Fruit fly (Drosophila melanogaster): ENCODE measurements around the gene CG13950.

DNA sequence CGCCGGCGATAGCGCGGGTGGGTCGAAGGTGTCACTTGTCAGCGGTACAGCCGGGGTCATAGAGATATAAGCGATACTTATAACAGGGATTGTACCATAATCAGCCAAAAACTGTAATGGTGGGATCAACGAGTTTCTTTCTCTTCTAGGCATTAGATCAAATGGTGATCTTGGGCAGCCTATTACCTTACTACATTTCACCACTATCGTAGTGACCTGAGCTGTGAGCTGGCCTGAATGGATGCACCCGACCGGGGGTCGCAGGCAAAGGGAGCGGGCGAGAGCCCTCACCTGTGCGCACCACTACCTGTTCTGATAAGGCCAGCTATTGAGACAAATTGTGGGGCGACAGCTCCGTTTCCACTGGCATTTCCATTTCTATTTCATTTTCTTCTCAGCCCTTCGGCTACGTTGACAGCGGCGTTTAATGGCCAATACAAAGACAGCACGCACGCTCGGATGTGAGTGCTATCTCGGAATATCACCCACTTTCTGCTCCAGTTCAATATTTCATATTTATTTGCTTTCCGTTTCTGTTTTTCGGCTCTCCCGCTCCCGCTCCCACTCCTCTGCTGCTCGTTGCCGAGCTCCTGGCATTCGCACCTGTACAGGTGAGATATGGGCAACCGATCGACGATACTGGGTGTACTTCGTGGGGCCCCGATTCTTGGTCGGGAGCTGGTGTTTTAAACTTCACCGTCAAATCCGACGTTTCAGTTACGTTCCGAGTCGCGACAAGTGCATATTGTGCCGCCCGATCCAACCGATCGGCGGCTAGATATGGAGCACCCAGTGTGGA is 3.1 kb upstream of the CG13950 start:
- no peak for TF ChIP-seq cic (GFP tag; optimal IDR thresholded peaks at IDR 0.05)
- TF ChIP-seq CG7101 (tag; optimal IDR thresholded peaks at IDR 0.05): peak; percentile 57
- peak; percentile 79 for TF ChIP-seq CG33017 (tag; optimal IDR thresholded peaks at IDR 0.05)
- no peak for TF ChIP-seq toe (GFP tag; optimal IDR thresholded peaks at IDR 0.05)
- TF ChIP-seq kay (GFP tag; ENCODE audit: borderline replicate concordance): no peak
- TF ChIP-seq Crg-1 (GFP tag; optimal IDR thresholded peaks at IDR 0.05): no peak
- TF ChIP-seq CG5204 (GFP tag; optimal IDR thresholded peaks at IDR 0.05): no peak
- no peak for TF ChIP-seq Hr96 (GFP tag; optimal IDR thresholded peaks at IDR 0.05)
- no peak for TF ChIP-seq Clk (GFP tag; optimal IDR thresholded peaks at IDR 0.05)
- TF ChIP-seq bab1 (GFP tag; optimal IDR thresholded peaks at IDR 0.05): no peak
- TF ChIP-seq CG11617 (GFP tag; optimal IDR thresholded peaks at IDR 0.05): no peak

Measured in whole organism, adult.